Fruit fly (Drosophila melanogaster) Kc167 (cell line): ENCODE measurements around the gene Ir85a.

Source experiments
- Myc ChIP-seq: fragments of >200 bp; optimal IDR thresholded peaks from 2 replicates; lab custom pipeline; 2017; ENCODE audit warnings: missing external identifiers
- h ChIP-seq: fragments of >200 bp; optimal IDR thresholded peaks from 3 replicates; lab custom pipeline; 2018; ENCODE audit warnings: missing external identifiers
- insv ChIP-seq: fragments of >200 bp; optimal IDR thresholded peaks from 3 replicates; lab custom pipeline; 2018; ENCODE audit warnings: missing external identifiers
- ttk ChIP-seq: sonication (Bioruptor generic); optimal IDR thresholded peaks from 2 replicates; lab custom pipeline; 2017; ENCODE audit warnings: missing external identifiers

DNA sequence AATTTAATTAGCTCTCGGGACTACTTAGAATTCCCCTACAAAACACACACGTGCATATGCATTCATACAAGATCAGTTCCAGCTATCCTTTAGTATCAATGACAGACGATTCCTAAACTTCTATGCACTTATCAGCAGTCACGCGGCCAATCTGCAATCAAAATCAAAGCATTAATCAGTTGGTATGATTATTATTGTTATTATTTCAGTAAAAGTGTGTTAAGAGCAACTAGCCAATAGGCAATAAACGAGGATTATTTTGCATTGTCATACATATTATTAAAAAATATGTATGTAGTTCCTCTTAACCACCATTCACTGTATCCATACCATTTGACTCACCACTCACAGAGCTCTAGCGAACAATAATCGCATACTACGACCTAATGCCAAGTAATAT, 28.4 kb downstream of the Ir85a start:
- TF ChIP-seq insv = no peak
- TF ChIP-seq Myc (lab: Kevin White, UChicago) = no peak
- TF ChIP-seq ttk (lab: Kevin White, UChicago) = no peak
- no peak for TF ChIP-seq h (lab: Kevin White, UChicago)
